Worm (Caenorhabditis elegans): ENCODE data around the gene fbxa-197.

fbxa-197 gene

DNA sequence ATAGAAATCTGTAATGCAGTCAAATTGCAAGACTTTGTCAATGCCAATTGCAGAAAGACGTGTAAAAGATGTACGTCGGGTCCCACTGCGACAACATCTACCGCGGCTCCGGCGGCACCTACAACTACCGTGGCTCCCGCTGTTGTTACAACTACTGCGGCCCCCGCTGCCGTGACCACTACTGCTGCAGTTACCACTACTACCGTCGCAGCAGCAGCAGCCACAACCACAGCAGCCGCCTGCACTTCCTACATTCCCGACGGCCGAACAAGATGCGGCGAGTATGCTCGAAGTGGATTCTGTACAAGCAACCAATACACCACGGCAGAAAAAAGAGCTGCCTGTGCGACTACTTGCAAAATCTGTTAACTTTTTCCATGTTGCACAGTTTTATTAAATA, 47.3 kb downstream of the fbxa-197 start:
- TF ChIP-seq ceh-36 (tag; optimal IDR thresholded peaks at IDR 0.05), result no peak
- TF ChIP-seq tra-4 (tag; optimal IDR thresholded peaks at IDR 0.05), result no peak
- no peak for TF ChIP-seq tbx-11 (GFP tag; IDR thresholded peaks at IDR 0.05)
- no peak for TF ChIP-seq pes-1 (GFP tag; IDR thresholded peaks at IDR 0.05)
- TF ChIP-seq ama-1 (optimal IDR thresholded peaks at IDR 0.05), result no peak
- TF ChIP-seq hmg-4 (GFP tag; optimal IDR thresholded peaks at IDR 0.05), result no peak
- no peak for TF ChIP-seq hmbx-1 (tag; optimal IDR thresholded peaks at IDR 0.05)

ce11 chrV:15915307-15915706, 47.8 kb downstream of the fbxa-197 start:
- TF ChIP-seq hnd-1 (tag; optimal IDR thresholded peaks at IDR 0.05) (no peak), pes-1 (GFP tag; IDR thresholded peaks at IDR 0.05) (no peak), F13C5.2 (tag; optimal IDR thresholded peaks at IDR 0.05) (no peak), scrt-1 (GFP tag; IDR thresholded peaks at IDR 0.05) (no peak), tbx-11 (GFP tag; IDR thresholded peaks at IDR 0.05) (no peak), hmbx-1 (tag; optimal IDR thresholded peaks at IDR 0.05) (no peak), ceh-13 (GFP tag; optimal IDR thresholded peaks at IDR 0.05) (no peak), flt-1 (GFP tag; IDR thresholded peaks at IDR 0.05) (no peak), B0310.2 (tag; optimal IDR thresholded peaks at IDR 0.05) (no peak), sea-1 (GFP tag; conservative IDR thresholded peaks at IDR 0.05) (no peak), hmg-4 (GFP tag; optimal IDR thresholded peaks at IDR 0.05) (no peak), tbx-37 (GFP tag; conservative IDR thresholded peaks at IDR 0.05) (no peak), aly-1 (tag; optimal IDR thresholded peaks at IDR 0.05) (no peak), tra-4 (tag; optimal IDR thresholded peaks at IDR 0.05) (no peak)

DNA sequence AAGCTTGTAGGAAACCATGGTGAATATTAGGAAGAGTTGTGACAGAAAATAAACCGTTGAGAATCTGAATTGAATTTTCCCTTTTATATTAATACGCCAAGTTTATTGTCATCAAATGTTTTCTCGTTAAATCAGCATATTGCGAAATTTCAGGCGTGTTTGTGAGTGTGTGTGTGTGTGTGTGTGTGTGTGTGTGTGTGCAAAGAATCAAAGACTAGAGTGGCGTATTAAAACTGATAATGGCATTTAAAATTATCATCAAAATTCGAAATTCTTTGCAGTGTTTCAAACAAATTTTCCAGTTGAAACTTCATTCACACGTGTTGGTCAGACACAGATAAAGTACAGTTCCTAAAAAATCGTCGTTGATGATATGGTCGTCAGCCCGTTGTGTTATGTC, 48.4 kb downstream of the fbxa-197 start, which contains the start of gene gst-38:
gst-38 (minus strand) TSS at position 152 of the 400 bp plus-strand sequence.
- TF ChIP-seq tbx-11 (GFP tag; IDR thresholded peaks at IDR 0.05) (no peak), tbx-37 (GFP tag; conservative IDR thresholded peaks at IDR 0.05) (no peak), F13C5.2 (tag; optimal IDR thresholded peaks at IDR 0.05) (no peak), hnd-1 (tag; optimal IDR thresholded peaks at IDR 0.05) (no peak), flt-1 (GFP tag; IDR thresholded peaks at IDR 0.05) (no peak)

DNA sequence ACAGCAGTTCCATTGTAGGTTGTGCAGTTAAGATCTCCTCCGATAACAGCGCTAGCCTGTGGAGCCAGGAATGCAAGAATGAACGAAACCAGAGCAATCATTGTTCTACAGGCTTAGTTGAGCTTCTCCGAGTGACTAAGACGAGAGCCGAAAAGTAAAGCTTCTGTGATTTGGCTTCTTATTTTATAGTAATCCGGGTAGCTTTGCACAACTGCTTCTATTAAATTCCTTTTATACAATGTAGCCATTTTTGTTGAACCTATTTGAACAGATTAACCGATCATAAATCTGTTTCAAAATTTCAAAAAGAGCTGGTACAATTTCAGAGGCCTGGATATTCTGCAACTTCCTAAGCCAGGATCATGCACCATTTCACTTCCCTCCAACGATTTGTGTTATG, 50.0 kb downstream of the fbxa-197 start, which contains the start of gene F35E8.9:
F35E8.9 (minus strand) TSS at position 101 of the 400 bp plus-strand sequence.
- TF ChIP-seq tbx-11 (GFP tag; IDR thresholded peaks at IDR 0.05), result no peak
- no peak for TF ChIP-seq F13C5.2 (tag; optimal IDR thresholded peaks at IDR 0.05)
- no peak for TF ChIP-seq ets-7 (tag; optimal IDR thresholded peaks at IDR 0.05)
- TF ChIP-seq aly-1 (tag; optimal IDR thresholded peaks at IDR 0.05), result no peak
- no peak for TF ChIP-seq scrt-1 (GFP tag; IDR thresholded peaks at IDR 0.05)
- no peak for TF ChIP-seq B0310.2 (tag; optimal IDR thresholded peaks at IDR 0.05)
- no peak for TF ChIP-seq hmg-4 (GFP tag; optimal IDR thresholded peaks at IDR 0.05)
- TF ChIP-seq pes-1 (GFP tag; IDR thresholded peaks at IDR 0.05), result no peak
- TF ChIP-seq flt-1 (GFP tag; IDR thresholded peaks at IDR 0.05), result no peak
- no peak for TF ChIP-seq sea-1 (GFP tag; conservative IDR thresholded peaks at IDR 0.05)
- TF ChIP-seq tbx-37 (GFP tag; conservative IDR thresholded peaks at IDR 0.05), result no peak
- no peak for TF ChIP-seq ceh-13 (GFP tag; optimal IDR thresholded peaks at IDR 0.05)
- TF ChIP-seq hmbx-1 (tag; optimal IDR thresholded peaks at IDR 0.05), result no peak
- TF ChIP-seq tra-4 (tag; optimal IDR thresholded peaks at IDR 0.05), result no peak
- TF ChIP-seq ceh-36 (tag; optimal IDR thresholded peaks at IDR 0.05), result no peak
- no peak for TF ChIP-seq hnd-1 (tag; optimal IDR thresholded peaks at IDR 0.05)
- no peak for TF ChIP-seq ama-1 (optimal IDR thresholded peaks at IDR 0.05)

All from whole organism, early embryonic.